Worm (Caenorhabditis elegans) whole organism, young adult: ENCODE measurements around the gene dct-11.

ENCODE experiments used
- B0019.2 ChIP-seq: fragments of 200-800 bp; sonication (Bioruptor generic); conservative IDR thresholded peaks from 2 replicates; pipeline ENCODE4 v1.3.6; 2022; ENCODE audit warnings: missing genetic modification reagents, missing genetic modification characterization, missing compliant biosample characterization
- D2030.7 ChIP-seq: fragments of 200-800 bp; sonication (Bioruptor generic); IDR thresholded peaks from 2 replicates; pipeline ENCODE4 v1.3.6; 2022; ENCODE audit warnings: missing genetic modification reagents, missing genetic modification characterization, missing compliant biosample characterization
- F33H1.4 ChIP-seq: fragments of 200-800 bp; sonication (Bioruptor generic); IDR thresholded peaks from 2 replicates; pipeline ENCODE4 v1.3.6; 2022; ENCODE audit warnings: missing genetic modification reagents, missing genetic modification characterization, missing compliant biosample characterization
- F49E8.2 ChIP-seq: sonication (generic microtip); optimal IDR thresholded peaks from 3 replicates; lab custom pipeline; 2017; ENCODE audit warnings: missing genetic modification characterization, mild to moderate bottlenecking, missing compliant biosample characterization, antibody characterized with exemption, moderate library complexity; ENCODE audit not compliant: insufficient read depth
- F52B5.7 ChIP-seq: sonication (generic microtip); optimal IDR thresholded peaks from 2 replicates; lab custom pipeline; 2016; ENCODE audit warnings: mild to moderate bottlenecking, missing genetic modification characterization, missing compliant biosample characterization
- F57C9.4 ChIP-seq: sonication (generic microtip); optimal IDR thresholded peaks from 2 replicates; lab custom pipeline; 2017; ENCODE audit warnings: mild to moderate bottlenecking, missing genetic modification characterization, missing compliant biosample characterization
- K11D2.4 ChIP-seq: fragments of 200-800 bp; sonication (Bioruptor generic); IDR thresholded peaks from 2 replicates; pipeline ENCODE4 v1.3.6; 2022; ENCODE audit warnings: missing genetic modification reagents, missing genetic modification characterization, missing compliant biosample characterization
- K12H6.12 ChIP-seq: fragments of 200-800 bp; sonication (Bioruptor generic); optimal IDR thresholded peaks from 2 replicates; lab custom pipeline; 2018; ENCODE audit warnings: mild to moderate bottlenecking, missing genetic modification characterization, missing compliant biosample characterization
- T26A5.8 ChIP-seq: sonication (generic microtip); optimal IDR thresholded peaks from 2 replicates; lab custom pipeline; 2016; ENCODE audit warnings: missing genetic modification characterization, missing compliant biosample characterization
- athp-1 ChIP-seq: sonication (generic microtip); optimal IDR thresholded peaks from 2 replicates; lab custom pipeline; 2017; ENCODE audit warnings: mild to moderate bottlenecking, missing genetic modification characterization, missing compliant biosample characterization
- attf-5 ChIP-seq: fragments of 200-800 bp; sonication (Bioruptor generic); optimal IDR thresholded peaks from 2 replicates; lab custom pipeline; 2018; ENCODE audit warnings: mild to moderate bottlenecking, missing genetic modification characterization, missing compliant biosample characterization
- bed-2 ChIP-seq: fragments of 200-800 bp; sonication (Bioruptor generic); IDR thresholded peaks from 2 replicates; pipeline ENCODE4 v1.3.6; 2022; ENCODE audit warnings: missing genetic modification reagents, missing genetic modification characterization, missing compliant biosample characterization
- cebp-1 ChIP-seq, 2 experiments: fragments of 200-800 bp in 1 of 2; sonication (Bioruptor generic) in 1 of 2; sonication (generic microtip) in 1 of 2; IDR thresholded peaks in 1 of 2; optimal IDR thresholded peaks in 1 of 2; 2 replicates each; pipeline versions ENCODE4 v1.3.6 to Lab custom; 2017 to 2022; ENCODE audit warnings: missing compliant biosample characterization in 2 of 2, missing genetic modification characterization in 2 of 2, mild to moderate bottlenecking in 1 of 2, missing genetic modification reagents in 1 of 2, moderate library complexity in 1 of 2
- cebp-2 ChIP-seq: fragments of 200-800 bp; sonication (Bioruptor generic); IDR thresholded peaks from 2 replicates; pipeline ENCODE4 v1.3.6; 2022; ENCODE audit warnings: missing genetic modification characterization, missing compliant biosample characterization
- ceh-100 ChIP-seq: fragments of 200-800 bp; sonication (Bioruptor generic); IDR thresholded peaks from 2 replicates; pipeline ENCODE4 v1.3.6; 2022; ENCODE audit warnings: missing genetic modification reagents, missing genetic modification characterization, missing compliant biosample characterization
- ceh-27 ChIP-seq: fragments of 200-800 bp; sonication (Bioruptor generic); optimal IDR thresholded peaks from 2 replicates; lab custom pipeline; 2018; ENCODE audit warnings: mild to moderate bottlenecking, missing genetic modification characterization, moderate library complexity, missing compliant biosample characterization
- efl-1 ChIP-seq: fragments of 150-350 bp; optimal IDR thresholded peaks from 2 replicates; lab custom pipeline; 2014; ENCODE audit warnings: missing biosample characterization, missing genetic modification reagents, missing genetic modification characterization
- egrh-3 ChIP-seq: fragments of 200-800 bp; sonication (Bioruptor generic); IDR thresholded peaks from 2 replicates; pipeline ENCODE4 v1.3.6; 2022; ENCODE audit warnings: missing genetic modification reagents, missing genetic modification characterization, missing compliant biosample characterization
- ekl-4 ChIP-seq: fragments of 200-800 bp; sonication (Bioruptor generic); IDR thresholded peaks from 2 replicates; pipeline ENCODE4 v1.3.6; 2022; ENCODE audit warnings: missing genetic modification reagents, missing genetic modification characterization, missing compliant biosample characterization
- ets-4 ChIP-seq: fragments of 200-800 bp; sonication (Bioruptor generic); optimal IDR thresholded peaks from 2 replicates; lab custom pipeline; 2018; ENCODE audit warnings: mild to moderate bottlenecking, missing genetic modification characterization, missing compliant biosample characterization
- gei-17 ChIP-seq: fragments of 200-800 bp; sonication (Bioruptor generic); optimal IDR thresholded peaks from 2 replicates; lab custom pipeline; 2018; ENCODE audit warnings: mild to moderate bottlenecking, missing genetic modification characterization, missing compliant biosample characterization
- him-1 ChIP-seq: sonication (generic microtip); optimal IDR thresholded peaks from 2 replicates; lab custom pipeline; 2016; ENCODE audit warnings: missing genotype, missing genetic modification reagents, missing genetic modification characterization, missing compliant biosample characterization
- hmg-20 ChIP-seq: fragments of 200-800 bp; sonication (Bioruptor generic); IDR thresholded peaks from 2 replicates; pipeline ENCODE4 v1.3.6; 2022; ENCODE audit warnings: missing genetic modification reagents, missing genetic modification characterization, missing compliant biosample characterization
- hsf-1 ChIP-seq: fragments of 200-800 bp; sonication (Bioruptor generic); IDR thresholded peaks from 2 replicates; pipeline ENCODE4 v1.3.6; 2022; ENCODE audit warnings: missing genetic modification reagents, missing genetic modification characterization, missing compliant biosample characterization
- let-526 ChIP-seq: fragments of 200-800 bp; sonication (Bioruptor generic); IDR thresholded peaks from 2 replicates; pipeline ENCODE4 v1.3.6; 2022; ENCODE audit warnings: missing genetic modification reagents, missing genetic modification characterization, missing compliant biosample characterization
- let-607 ChIP-seq, 2 experiments: fragments of 200-800 bp in 1 of 2; sonication (Bioruptor generic) in 1 of 2; sonication (generic microtip) in 1 of 2; optimal IDR thresholded peaks; 2 replicates each; lab custom pipeline; 2016 to 2018; ENCODE audit warnings: mild to moderate bottlenecking in 2 of 2, missing compliant biosample characterization in 2 of 2, missing genetic modification characterization in 2 of 2, moderate library complexity in 2 of 2, missing genotype in 1 of 2
- lin-26 ChIP-seq: fragments of 200-800 bp; sonication (Bioruptor generic); IDR thresholded peaks from 2 replicates; pipeline ENCODE4 v1.3.6; 2022; ENCODE audit warnings: missing genetic modification reagents, missing genetic modification characterization, missing compliant biosample characterization
- madf-10 ChIP-seq: sonication (generic microtip); optimal IDR thresholded peaks from 2 replicates; lab custom pipeline; 2016; ENCODE audit warnings: mild to moderate bottlenecking, missing genetic modification characterization, missing compliant biosample characterization
- madf-3 ChIP-seq: fragments of 200-800 bp; sonication (Bioruptor generic); IDR thresholded peaks from 2 replicates; pipeline ENCODE4 v1.3.6; 2022; ENCODE audit warnings: missing genetic modification reagents, missing genetic modification characterization, missing compliant biosample characterization
- nfyb-1 ChIP-seq: fragments of 200-800 bp; sonication (Bioruptor generic); IDR thresholded peaks from 2 replicates; pipeline ENCODE4 v1.3.6; 2022; ENCODE audit warnings: missing genetic modification reagents, missing genetic modification characterization, missing compliant biosample characterization
- rcor-1 ChIP-seq: fragments of 200-800 bp; sonication (Bioruptor generic); IDR thresholded peaks from 2 replicates; pipeline ENCODE4 v1.3.6; 2022; ENCODE audit warnings: missing genetic modification reagents, missing genetic modification characterization, missing compliant biosample characterization
- sdz-38 ChIP-seq: sonication (generic microtip); optimal IDR thresholded peaks from 2 replicates; lab custom pipeline; 2016; ENCODE audit warnings: missing genotype, missing genetic modification characterization, missing compliant biosample characterization
- sea-2 ChIP-seq: fragments of 200-800 bp; sonication (Bioruptor generic); IDR thresholded peaks from 2 replicates; pipeline ENCODE4 v1.3.6; 2022; ENCODE audit warnings: missing genetic modification characterization, missing compliant biosample characterization
- snpc-1.1 ChIP-seq: sonication (generic microtip); optimal IDR thresholded peaks from 2 replicates; lab custom pipeline; 2017; ENCODE audit warnings: missing genetic modification characterization, mild to moderate bottlenecking, missing compliant biosample characterization, antibody characterized with exemption, moderate library complexity, missing genotype, missing genetic modification reagents; ENCODE audit not compliant: insufficient read depth
- snpc-4 ChIP-seq, 5 experiments: fragments of 150-350 bp in 1 of 5; sonication (generic microtip) in 4 of 5; optimal IDR thresholded peaks; 2 replicates each; lab custom pipeline; 2014 to 2018; ENCODE audit warnings: missing genetic modification characterization in 5 of 5, missing biosample characterization in 3 of 5, antibody characterized with exemption in 2 of 5, mild to moderate bottlenecking in 2 of 5, missing compliant biosample characterization in 2 of 5, missing genotype in 2 of 5, moderate library complexity in 2 of 5, missing genetic modification reagents in 1 of 5
- somi-1 ChIP-seq: fragments of 200-800 bp; sonication (Bioruptor generic); optimal IDR thresholded peaks from 2 replicates; lab custom pipeline; 2018; ENCODE audit warnings: mild to moderate bottlenecking, missing genetic modification characterization, missing compliant biosample characterization
- sptf-2 ChIP-seq: fragments of 200-800 bp; sonication (Bioruptor generic); optimal IDR thresholded peaks from 2 replicates; lab custom pipeline; 2018; ENCODE audit warnings: mild to moderate bottlenecking, missing genetic modification characterization, missing compliant biosample characterization
- tbp1 ChIP-seq: fragments of 200-800 bp; sonication (Bioruptor generic); optimal IDR thresholded peaks from 2 replicates; lab custom pipeline; 2018; ENCODE audit warnings: mild to moderate bottlenecking, missing genetic modification characterization, missing compliant biosample characterization
- zfh-2 ChIP-seq: fragments of 200-800 bp; sonication (Bioruptor generic); conservative IDR thresholded peaks from 2 replicates; pipeline ENCODE4 v1.3.6; 2022; ENCODE audit warnings: missing genetic modification reagents, missing genetic modification characterization, missing compliant biosample characterization
- zim-3 ChIP-seq: sonication (generic microtip); optimal IDR thresholded peaks from 2 replicates; lab custom pipeline; 2017; ENCODE audit warnings: mild to moderate bottlenecking, missing genetic modification characterization, moderate library complexity, missing compliant biosample characterization
- ztf-25 ChIP-seq: fragments of 200-800 bp; sonication (Bioruptor generic); IDR thresholded peaks from 2 replicates; pipeline ENCODE4 v1.3.6; 2022; ENCODE audit warnings: missing genetic modification reagents, missing genetic modification characterization, missing compliant biosample characterization

The dct-11 gene

ce11 chrX:5821842-5822241 is 17.7 kb downstream of the dct-11 start, which contains the start of gene hbl-1:
hbl-1 (plus strand) TSS chrX:5822142.
- TF ChIP-seq attf-5 (GFP tag; lab: Kevin White, UChicago) (no peak), ceh-27 (no peak), let-607 (tag; optimal IDR thresholded peaks at IDR 0.05; lab: Kevin White, UChicago) (no peak), F52B5.7 (no peak), K12H6.12 (tag; lab: Kevin White, UChicago) (no peak), hmg-20 (no peak), let-526 (GFP tag; lab: Robert Waterston, UW) (no peak), ekl-4 (GFP tag; lab: Robert Waterston, UW) (no peak), cebp-2 (GFP tag; lab: Robert Waterston, UW) (no peak), athp-1 (tag; lab: Kevin White, UChicago) (no peak), tbp1 (GFP tag; lab: Kevin White, UChicago) (no peak), gei-17 (GFP tag; lab: Kevin White, UChicago) (no peak), bed-2 (GFP tag; lab: Robert Waterston, UW) (no peak), F33H1.4 (GFP tag; lab: Robert Waterston, UW) (no peak)

- TF ChIP-seq nfyb-1, result 0 out of 2 replicates have a peak, but pooled peaks have one; percentile 32
- no peak for TF ChIP-seq B0019.2 (GFP tag; lab: Robert Waterston, UW)
- peak; percentile 80 for TF ChIP-seq zfh-2
Measured at ce11 chrX:5820880-5821279, 18.7 kb downstream of the dct-11 start.

DNA sequence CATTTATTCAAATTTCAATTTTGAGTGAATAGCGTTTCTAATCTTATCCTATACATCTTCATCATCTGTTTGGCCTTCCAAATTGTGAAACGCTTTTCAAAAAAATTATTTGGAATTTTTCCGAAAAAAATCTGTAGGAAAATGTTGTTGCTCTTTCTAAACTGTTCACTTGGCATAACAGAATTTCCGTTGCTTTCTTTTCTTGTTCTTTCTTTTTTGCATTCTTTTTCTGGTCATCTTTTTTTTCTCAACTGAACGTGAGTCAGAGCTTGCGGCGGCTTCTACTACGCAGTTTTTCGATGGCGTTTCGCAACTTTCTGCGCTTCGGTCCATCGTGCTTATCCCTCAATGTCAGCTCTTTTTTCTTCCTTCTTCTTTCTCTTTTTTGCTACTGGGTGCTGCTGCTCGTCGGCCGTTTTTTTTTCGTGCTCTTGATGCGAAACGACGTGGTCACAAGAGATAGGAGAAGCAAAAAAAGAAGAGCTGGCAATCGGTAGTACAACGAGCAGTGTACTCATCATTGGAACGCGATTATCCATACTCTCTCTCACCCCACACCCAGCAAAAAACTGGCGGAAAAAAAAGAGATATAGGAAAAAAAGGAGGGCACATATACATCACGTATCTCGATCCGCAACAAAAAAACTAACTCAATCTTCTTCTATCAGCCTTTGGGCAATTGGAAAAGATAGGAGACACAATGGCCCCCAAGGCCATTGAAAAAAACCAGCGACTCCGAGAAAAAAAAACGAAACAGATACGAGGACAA is 19.7 kb downstream of the dct-11 start:
- peak; percentile 7 for TF ChIP-seq madf-10 (tag; lab: Kevin White, UChicago)
- no peak for TF ChIP-seq sea-2 (GFP tag; lab: Robert Waterston, UW)
- TF ChIP-seq snpc-1.1 (tag; lab: Kevin White, UChicago), result no peak
- TF ChIP-seq somi-1 (GFP tag; lab: Kevin White, UChicago), result peak; percentile 80
- TF ChIP-seq snpc-4 (GFP tag; optimal IDR thresholded peaks at IDR 0.05; lab: Kevin White, UChicago), result no peak
- no peak for TF ChIP-seq snpc-4 (tag; optimal IDR thresholded peaks at IDR 0.05; lab: Kevin White, UChicago)
- no peak for TF ChIP-seq ekl-4 (GFP tag; lab: Robert Waterston, UW)
- no peak for TF ChIP-seq zim-3
- no peak for TF ChIP-seq F49E8.2 (tag; lab: Kevin White, UChicago)
- TF ChIP-seq ceh-27, result no peak
- no peak for TF ChIP-seq B0019.2 (GFP tag; lab: Robert Waterston, UW)
- no peak for TF ChIP-seq him-1 (tag; lab: Kevin White, UChicago)
- TF ChIP-seq efl-1 (GFP tag; lab: Kevin White, UChicago), result no peak
- TF ChIP-seq cebp-1 (GFP tag; IDR thresholded peaks at IDR 0.05; lab: Robert Waterston, UW), result no peak
- peak; percentile 79 for TF ChIP-seq cebp-1 (tag; optimal IDR thresholded peaks at IDR 0.05; lab: Kevin White, UChicago)
- no peak for TF ChIP-seq T26A5.8 (tag; lab: Kevin White, UChicago)
- peak; percentile 72; the same call in 1 of the 2 replicates for TF ChIP-seq zfh-2

DNA sequence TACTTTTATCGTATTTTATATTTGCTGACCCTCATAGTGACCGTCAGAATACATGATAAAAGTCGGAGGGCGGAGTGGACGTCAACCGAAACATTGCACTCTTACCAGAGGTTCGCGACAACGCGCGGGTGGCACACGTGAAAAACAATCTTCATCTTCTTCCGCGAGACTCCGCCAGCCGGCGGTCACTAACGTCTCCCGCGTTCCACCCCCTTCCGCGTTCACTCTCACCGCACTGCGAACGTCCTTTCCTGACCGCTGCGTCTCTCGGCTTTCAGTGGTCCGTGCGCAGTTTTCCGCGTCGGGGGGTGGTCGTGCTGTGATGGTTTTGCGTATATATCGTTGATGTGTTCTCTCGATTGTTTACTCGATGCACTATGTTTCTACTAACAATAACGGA is 21.4 kb downstream of the dct-11 start:
- no peak for TF ChIP-seq bed-2 (GFP tag; lab: Robert Waterston, UW)
- TF ChIP-seq rcor-1 (GFP tag; lab: Robert Waterston, UW), result no peak
- peak; percentile 91 for TF ChIP-seq zfh-2
- TF ChIP-seq F57C9.4 (tag; lab: Kevin White, UChicago), result no peak
- TF ChIP-seq sptf-2 (GFP tag; lab: Kevin White, UChicago), result peak; percentile 45
- no peak for TF ChIP-seq efl-1 (GFP tag; lab: Kevin White, UChicago)
- TF ChIP-seq hsf-1, result no peak
- TF ChIP-seq ceh-100 (GFP tag; lab: Robert Waterston, UW), result no peak
- TF ChIP-seq madf-3, result no peak
- TF ChIP-seq lin-26 (GFP tag; lab: Robert Waterston, UW), result 0 out of 2 replicates have a peak, but pooled peaks have one; percentile 39
- TF ChIP-seq D2030.7, result no peak
- no peak for TF ChIP-seq K11D2.4 (GFP tag; lab: Robert Waterston, UW)
- peak; percentile 60; the same call in 1 of the 2 replicates for TF ChIP-seq egrh-3 (GFP tag; lab: Robert Waterston, UW)
- TF ChIP-seq attf-5 (GFP tag; lab: Kevin White, UChicago), result no peak
- no peak for TF ChIP-seq sdz-38
- no peak for TF ChIP-seq ztf-25 (GFP tag; lab: Robert Waterston, UW)
- no peak for TF ChIP-seq ets-4 (GFP tag; lab: Kevin White, UChicago)
